Fruit fly (Drosophila melanogaster) whole organism, embryonic: ENCODE measurements around the gene mwh.

Experiments used
- Atf-2 ChIP-seq: fragments of 200-800 bp; sonication (Bioruptor generic); optimal IDR thresholded peaks from 2 replicates; lab custom pipeline; 2016; ENCODE audit warnings: missing biosample characterization, missing genetic modification characterization
- CG10366 ChIP-seq: fragments of 200-800 bp; sonication (Bioruptor generic); IDR thresholded peaks from 2 replicates; pipeline ENCODE4 v1.3.6; 2022; ENCODE audit warnings: missing biosample characterization, missing genetic modification characterization
- CG12071 ChIP-seq: fragments of 200-800 bp; sonication (Bioruptor generic); optimal IDR thresholded peaks from 3 replicates; lab custom pipeline; 2018; ENCODE audit warnings: missing biosample characterization, mild to moderate bottlenecking, missing genetic modification characterization
- CG12299 ChIP-seq: fragments of 200-800 bp; sonication (Bioruptor generic); optimal IDR thresholded peaks from 2 replicates; lab custom pipeline; 2018; ENCODE audit warnings: missing biosample characterization, mild to moderate bottlenecking, missing genetic modification characterization
- CG1233 ChIP-seq: fragments of 200-800 bp; sonication (Bioruptor generic); optimal IDR thresholded peaks from 4 replicates; lab custom pipeline; 2018; ENCODE audit warnings: missing biosample characterization, mild to moderate bottlenecking, missing genetic modification characterization
- CG13296 ChIP-seq: fragments of 200-800 bp; sonication (Bioruptor generic); optimal IDR thresholded peaks from 3 replicates; lab custom pipeline; 2018; ENCODE audit warnings: missing biosample characterization, mild to moderate bottlenecking, missing genetic modification characterization
- CG13424 ChIP-seq: fragments of 200-800 bp; sonication (Bioruptor generic); optimal IDR thresholded peaks from 2 replicates; lab custom pipeline; 2019; ENCODE audit warnings: missing biosample characterization, mild to moderate bottlenecking, missing genetic modification characterization, moderate library complexity
- CG14050 ChIP-seq: fragments of 200-800 bp; sonication (Bioruptor generic); IDR thresholded peaks from 3 replicates; pipeline ENCODE4 v1.3.6; 2022; ENCODE audit warnings: missing biosample characterization, missing genetic modification characterization
- CG14441 ChIP-seq: fragments of 200-800 bp; sonication (Bioruptor generic); IDR thresholded peaks from 2 replicates; pipeline ENCODE4 v1.3.6; 2022; ENCODE audit warnings: missing biosample characterization, missing genetic modification characterization
- CG14710 ChIP-seq: fragments of 200-800 bp; sonication (Bioruptor generic); optimal IDR thresholded peaks from 3 replicates; lab custom pipeline; 2019; ENCODE audit warnings: missing biosample characterization, mild to moderate bottlenecking, missing genetic modification characterization, moderate library complexity
- CG2202 ChIP-seq: fragments of 200-800 bp; sonication (Bioruptor generic); optimal IDR thresholded peaks from 2 replicates; lab custom pipeline; 2018; ENCODE audit warnings: missing biosample characterization, mild to moderate bottlenecking, missing genetic modification characterization
- CG2712 ChIP-seq: fragments of 200-800 bp; optimal IDR thresholded peaks from 3 replicates; lab custom pipeline; 2019; ENCODE audit warnings: missing biosample characterization, mild to moderate bottlenecking, missing genetic modification characterization, moderate library complexity
- CG30431 ChIP-seq: fragments of 200-800 bp; sonication (Bioruptor generic); optimal IDR thresholded peaks from 2 replicates; lab custom pipeline; 2017; ENCODE audit warnings: missing biosample characterization, missing genetic modification characterization
- CG31224 ChIP-seq: fragments of 200-800 bp; sonication (Bioruptor generic); IDR thresholded peaks from 2 replicates; pipeline ENCODE4 v1.3.6; 2022; ENCODE audit warnings: missing biosample characterization, missing genetic modification characterization
- CG34376 ChIP-seq: fragments of 200-800 bp; sonication (Bioruptor generic); optimal IDR thresholded peaks from 2 replicates; lab custom pipeline; 2018; ENCODE audit warnings: missing biosample characterization, mild to moderate bottlenecking, missing genetic modification characterization
- CG34422 ChIP-seq: fragments of 200-800 bp; sonication (Bioruptor generic); IDR thresholded peaks from 3 replicates; pipeline ENCODE4 v1.3.6; 2022; ENCODE audit warnings: missing biosample characterization, missing genetic modification characterization
- CG6272 ChIP-seq: fragments of 200-800 bp; sonication (Bioruptor generic); IDR thresholded peaks from 2 replicates; pipeline ENCODE4 v1.3.6; 2022; ENCODE audit warnings: missing biosample characterization, missing genetic modification characterization
- CG6689 ChIP-seq: fragments of 200-800 bp; sonication (Bioruptor generic); IDR thresholded peaks from 2 replicates; pipeline ENCODE4 v1.3.6; 2022; ENCODE audit warnings: missing biosample characterization, missing genetic modification characterization
- CG6765 ChIP-seq: fragments of 200-800 bp; sonication (Bioruptor generic); optimal IDR thresholded peaks from 3 replicates; lab custom pipeline; 2017; ENCODE audit warnings: missing biosample characterization, mild to moderate bottlenecking, missing genetic modification characterization
- CG9727 ChIP-seq: fragments of 200-800 bp; sonication (Bioruptor generic); optimal IDR thresholded peaks from 3 replicates; lab custom pipeline; 2017; ENCODE audit warnings: missing biosample characterization, mild to moderate bottlenecking, missing genetic modification characterization
- Dek ChIP-seq: fragments of 200-800 bp; sonication (Bioruptor generic); optimal IDR thresholded peaks from 3 replicates; lab custom pipeline; 2019; ENCODE audit warnings: missing biosample characterization, mild to moderate bottlenecking, missing genetic modification characterization, moderate library complexity
- Hr3 ChIP-seq: fragments of 200-800 bp; sonication (Bioruptor generic); optimal IDR thresholded peaks from 3 replicates; lab custom pipeline; 2016; ENCODE audit warnings: missing biosample characterization, missing genetic modification characterization
- Hr78 ChIP-seq, 2 experiments: fragments of 200-800 bp in 1 of 2; fragments of >200 bp in 1 of 2; sonication (Bioruptor generic) in 1 of 2; optimal IDR thresholded peaks; 2 replicates each; lab custom pipeline; 2017 to 2019; ENCODE audit warnings: missing biosample characterization in 2 of 2, missing genetic modification characterization in 2 of 2, mild to moderate bottlenecking in 1 of 2, moderate library complexity in 1 of 2
- Jarid2 ChIP-seq: fragments of 200-800 bp; sonication (Bioruptor generic); optimal IDR thresholded peaks from 3 replicates; lab custom pipeline; 2017; ENCODE audit warnings: mild to moderate bottlenecking, missing biosample characterization, missing genetic modification reagents, missing genetic modification characterization
- Meics ChIP-seq: fragments of 200-800 bp; sonication (Bioruptor generic); optimal IDR thresholded peaks from 2 replicates; lab custom pipeline; 2017; ENCODE audit warnings: missing biosample characterization, mild to moderate bottlenecking, missing genetic modification characterization
- Nf-YB ChIP-seq: fragments of 200-800 bp; sonication (Bioruptor generic); optimal IDR thresholded peaks from 3 replicates; lab custom pipeline; 2019; ENCODE audit warnings: missing biosample characterization, mild to moderate bottlenecking, missing genetic modification characterization, moderate library complexity
- Ssrp ChIP-seq: fragments of 200-800 bp; sonication (Bioruptor generic); optimal IDR thresholded peaks from 2 replicates; lab custom pipeline; 2018; ENCODE audit warnings: missing biosample characterization, mild to moderate bottlenecking, missing genetic modification characterization, moderate library complexity
- Taf1 ChIP-seq: fragments of 200-800 bp; sonication (Bioruptor generic); IDR thresholded peaks from 2 replicates; pipeline ENCODE4 v1.3.6; 2022; ENCODE audit warnings: missing biosample characterization, missing genetic modification characterization
- Vsx1 ChIP-seq: fragments of 200-800 bp; sonication (Bioruptor generic); optimal IDR thresholded peaks from 2 replicates; lab custom pipeline; 2017; ENCODE audit warnings: missing biosample characterization, mild to moderate bottlenecking, missing genetic modification characterization, missing genetic modification reagents
- cad ChIP-seq: fragments of >200 bp; optimal IDR thresholded peaks from 2 replicates; lab custom pipeline; 2017; ENCODE audit warnings: missing biosample characterization, missing genetic modification characterization
- cas ChIP-seq: fragments of 200-800 bp; sonication (Bioruptor generic); IDR thresholded peaks from 2 replicates; pipeline ENCODE4 v1.3.6; 2022; ENCODE audit warnings: missing biosample characterization, missing genetic modification characterization
- exex ChIP-seq: fragments of 200-800 bp; sonication (Bioruptor generic); optimal IDR thresholded peaks from 4 replicates; lab custom pipeline; 2018; ENCODE audit warnings: missing biosample characterization, mild to moderate bottlenecking, missing genetic modification characterization, moderate library complexity
- fd102C ChIP-seq: fragments of 200-800 bp; sonication (Bioruptor generic); optimal IDR thresholded peaks from 2 replicates; lab custom pipeline; 2018; ENCODE audit warnings: missing biosample characterization, mild to moderate bottlenecking, missing genetic modification characterization, moderate library complexity
- fd96Cb ChIP-seq: fragments of 200-800 bp; sonication (Bioruptor generic); optimal IDR thresholded peaks from 2 replicates; lab custom pipeline; 2018; ENCODE audit warnings: missing biosample characterization, mild to moderate bottlenecking, missing genetic modification characterization, moderate library complexity
- gcm ChIP-seq: fragments of 200-800 bp; sonication (Bioruptor generic); optimal IDR thresholded peaks from 2 replicates; lab custom pipeline; 2019; ENCODE audit warnings: missing biosample characterization, mild to moderate bottlenecking, missing genetic modification characterization, moderate library complexity
- jigr1 ChIP-seq: fragments of 200-800 bp; sonication (Bioruptor generic); IDR thresholded peaks from 3 replicates; pipeline ENCODE4 v1.3.6; 2022; ENCODE audit warnings: missing biosample characterization, missing genetic modification characterization
- knrl ChIP-seq: fragments of 200-800 bp; sonication (Bioruptor generic); IDR thresholded peaks from 3 replicates; pipeline ENCODE4 v1.3.6; 2022; ENCODE audit warnings: missing biosample characterization, missing genetic modification characterization; ENCODE audit not compliant: partially characterized antibody
- nau ChIP-seq: fragments of 200-800 bp; sonication (Bioruptor generic); optimal IDR thresholded peaks from 3 replicates; lab custom pipeline; 2017; ENCODE audit warnings: missing biosample characterization, mild to moderate bottlenecking, missing genetic modification characterization, missing genetic modification reagents
- nom ChIP-seq: fragments of 200-800 bp; sonication (Bioruptor generic); optimal IDR thresholded peaks from 2 replicates; lab custom pipeline; 2017; ENCODE audit warnings: missing biosample characterization, missing genetic modification characterization, mild to moderate bottlenecking, moderate library complexity, missing genetic modification reagents
- run ChIP-seq: fragments of 200-800 bp; sonication (Bioruptor generic); optimal IDR thresholded peaks from 3 replicates; lab custom pipeline; 2018; ENCODE audit warnings: missing biosample characterization, mild to moderate bottlenecking, missing genetic modification characterization
- schlank ChIP-seq: fragments of 200-800 bp; sonication (Bioruptor generic); optimal IDR thresholded peaks from 2 replicates; lab custom pipeline; 2018; ENCODE audit warnings: missing biosample characterization, mild to moderate bottlenecking, missing genetic modification characterization
- scrt ChIP-seq: fragments of 200-800 bp; sonication (Bioruptor generic); optimal IDR thresholded peaks from 2 replicates; lab custom pipeline; 2018; ENCODE audit warnings: missing biosample characterization, mild to moderate bottlenecking, missing genetic modification characterization, moderate library complexity
- wek ChIP-seq: fragments of 200-800 bp; sonication (Bioruptor generic); optimal IDR thresholded peaks from 3 replicates; lab custom pipeline; 2018; ENCODE audit warnings: missing biosample characterization, mild to moderate bottlenecking, missing genetic modification characterization, moderate library complexity

mwh gene

dm6 chr3L:1169617-1170016 lies 31.0 kb upstream of the mwh start (continued):
- TF ChIP-seq CG12071 (GFP tag; lab: Kevin White, UChicago) (peak; percentile 34), CG12299 (tag; lab: Kevin White, UChicago) (no peak), CG31224 (GFP tag; lab: Robert Waterston, UW) (0 out of 2 replicates have a peak, but pooled peaks have one; percentile 13), Taf1 (GFP tag; lab: Robert Waterston, UW) (no peak), Hr3 (GFP tag; lab: Kevin White, UChicago) (no peak), CG14050 (no peak), jigr1 (GFP tag; lab: Robert Waterston, UW) (no peak), CG6272 (GFP tag; lab: Robert Waterston, UW) (no peak), Nf-YB (GFP tag; lab: Kevin White, UChicago) (peak; percentile 6), Jarid2 (GFP tag; lab: Kevin White, UChicago) (peak; percentile 17), run (tag; lab: Kevin White, UChicago) (peak; percentile 31), Ssrp (tag; lab: Kevin White, UChicago) (no peak), CG2202 (tag; lab: Kevin White, UChicago) (no peak), scrt (GFP tag; lab: Kevin White, UChicago) (no peak), Dek (tag; lab: Kevin White, UChicago) (no peak), nau (GFP tag; lab: Kevin White, UChicago) (no peak), CG13424 (tag; lab: Kevin White, UChicago) (no peak), CG30431 (GFP tag; lab: Kevin White, UChicago) (no peak), CG14710 (no peak), CG34422 (GFP tag; lab: Robert Waterston, UW) (no peak), CG10366 (GFP tag; lab: Robert Waterston, UW) (no peak), CG13296 (GFP tag; lab: Kevin White, UChicago) (peak; percentile 54), Meics (GFP tag; lab: Kevin White, UChicago) (peak; percentile 22), CG34376 (GFP tag; lab: Kevin White, UChicago) (peak; percentile 55), CG2712 (peak; percentile 20), nom (GFP tag; lab: Kevin White, UChicago) (no peak), CG14441 (GFP tag; lab: Robert Waterston, UW) (peak; percentile 41), Hr78 (GFP tag; optimal IDR thresholded peaks at IDR 0.05; lab: Kevin White, UChicago) (no peak), wek (GFP tag; lab: Kevin White, UChicago) (no peak), CG9727 (GFP tag; lab: Kevin White, UChicago) (peak; percentile 24), fd96Cb (tag; lab: Kevin White, UChicago) (no peak), fd102C (GFP tag; lab: Kevin White, UChicago) (no peak), CG6765 (GFP tag; lab: Kevin White, UChicago) (peak; percentile 9), gcm (peak; percentile 33), knrl (GFP tag; lab: Robert Waterston, UW) (no peak), CG1233 (GFP tag; lab: Kevin White, UChicago) (peak; percentile 22), cas (GFP tag; lab: Robert Waterston, UW) (no peak), schlank (tag; lab: Kevin White, UChicago) (no peak), exex (tag; lab: Kevin White, UChicago) (peak; percentile 95), CG6689 (GFP tag; lab: Robert Waterston, UW) (no peak), Vsx1 (GFP tag; lab: Kevin White, UChicago) (peak; percentile 6), Atf-2 (GFP tag; lab: Kevin White, UChicago) (no peak), cad (GFP tag; lab: Kevin White, UChicago) (peak; percentile 66)
